Fruit fly (Drosophila melanogaster) whole organism, wandering third instar larva: Measurements from ENCODE around the gene CG32189.
A peak's percentile ranks its signal among the peaks of the same experiment; 100 is the strongest.

ENCODE experiments used
- CG32264 ChIP-seq: fragments of 200-800 bp; sonication (Bioruptor generic); optimal IDR thresholded peaks from 2 replicates; lab custom pipeline; 2016; ENCODE audit warnings: missing biosample characterization, missing genetic modification characterization
- CG9705 ChIP-seq: fragments of 200-800 bp; sonication (Bioruptor generic); optimal IDR thresholded peaks from 2 replicates; lab custom pipeline; 2018; ENCODE audit warnings: missing biosample characterization, mild to moderate bottlenecking, missing genetic modification characterization
- CrebA ChIP-seq: fragments of 200-800 bp; sonication (Bioruptor generic); optimal IDR thresholded peaks from 2 replicates; lab custom pipeline; 2016; ENCODE audit warnings: missing biosample characterization, mild to moderate bottlenecking, missing genetic modification characterization, borderline replicate concordance
- Dfd ChIP-seq: fragments of >200 bp; optimal IDR thresholded peaks from 2 replicates; lab custom pipeline; 2017; ENCODE audit warnings: missing biosample characterization, missing genetic modification characterization
- Dif ChIP-seq: fragments of 200-275, 200-300 bp; sonication (Bioruptor generic); optimal IDR thresholded peaks from 2 replicates; lab custom pipeline; 2018; ENCODE audit warnings: missing biosample characterization, missing genetic modification characterization; ENCODE audit not compliant: partially characterized antibody
- GATAd ChIP-seq: sonication (Bioruptor generic); optimal IDR thresholded peaks from 2 replicates; lab custom pipeline; 2016; ENCODE audit warnings: missing biosample characterization, missing genetic modification characterization
- Hnf4 ChIP-seq: fragments of 200-800 bp; sonication (Bioruptor generic); optimal IDR thresholded peaks from 2 replicates; lab custom pipeline; 2016; ENCODE audit warnings: missing biosample characterization, mild to moderate bottlenecking, missing genetic modification characterization
- Jra ChIP-seq: sonication (Bioruptor generic); optimal IDR thresholded peaks from 2 replicates; lab custom pipeline; 2016; ENCODE audit warnings: missing biosample characterization, missing genetic modification characterization
- Myc ChIP-seq: fragments of >200 bp; optimal IDR thresholded peaks from 2 replicates; lab custom pipeline; 2017
- N ChIP-seq: fragments of >200 bp; optimal IDR thresholded peaks from 2 replicates; lab custom pipeline; 2018; ENCODE audit warnings: missing biosample characterization, missing external identifiers, missing genetic modification characterization
- Rel ChIP-seq, 2 experiments: fragments of 200-800 bp; sonication (Bioruptor generic) in 1 of 2; optimal IDR thresholded peaks; 2 replicates in 1 of 2; 3 replicates in 1 of 2; lab custom pipeline; 2016 to 2019; ENCODE audit warnings: mild to moderate bottlenecking in 2 of 2, missing biosample characterization in 2 of 2, missing genetic modification characterization in 2 of 2, moderate library complexity in 1 of 2
- Sp1 ChIP-seq: fragments of 200-800 bp; sonication (Bioruptor generic); optimal IDR thresholded peaks from 3 replicates; lab custom pipeline; 2019; ENCODE audit warnings: missing biosample characterization, mild to moderate bottlenecking, missing genetic modification characterization, moderate library complexity
- Vsx2 ChIP-seq: fragments of 200-300, 225-300 bp; sonication (Bioruptor generic); optimal IDR thresholded peaks from 2 replicates; lab custom pipeline; 2018; ENCODE audit warnings: missing biosample characterization, missing genetic modification characterization; ENCODE audit not compliant: partially characterized antibody
- br ChIP-seq: fragments of 200-800 bp; sonication (Bioruptor generic); optimal IDR thresholded peaks from 2 replicates; lab custom pipeline; 2016; ENCODE audit warnings: missing biosample characterization, missing genetic modification characterization
- brk ChIP-seq: fragments of 200-800 bp; sonication (Bioruptor generic); optimal IDR thresholded peaks from 2 replicates; lab custom pipeline; 2016; ENCODE audit warnings: missing biosample characterization, mild to moderate bottlenecking, missing genetic modification characterization
- dmrt93B ChIP-seq: fragments of 200-800 bp; sonication (Bioruptor generic); optimal IDR thresholded peaks from 2 replicates; lab custom pipeline; 2018; ENCODE audit warnings: missing biosample characterization, mild to moderate bottlenecking, missing genetic modification characterization
- ey ChIP-seq: fragments of 200-800 bp; sonication (Bioruptor generic); optimal IDR thresholded peaks from 2 replicates; lab custom pipeline; 2016; ENCODE audit warnings: missing biosample characterization, missing genetic modification characterization
- foxo ChIP-seq, 2 experiments: fragments of 200-800 bp; sonication (Bioruptor generic); optimal IDR thresholded peaks; 2 replicates in 1 of 2; 3 replicates in 1 of 2; lab custom pipeline; 2016 to 2017; ENCODE audit warnings: missing biosample characterization in 2 of 2, missing genetic modification characterization in 2 of 2
- fru ChIP-seq: fragments of 200-800 bp; sonication (Bioruptor generic); optimal IDR thresholded peaks from 3 replicates; lab custom pipeline; 2016; ENCODE audit warnings: missing biosample characterization, mild to moderate bottlenecking, missing genetic modification characterization
- h ChIP-seq: fragments of 200-800 bp; sonication (Bioruptor generic); optimal IDR thresholded peaks from 3 replicates; lab custom pipeline; 2016; ENCODE audit warnings: missing biosample characterization, mild to moderate bottlenecking, missing genetic modification characterization
- jim ChIP-seq: fragments of 175-275, 200-325 bp; sonication (Bioruptor generic); optimal IDR thresholded peaks from 2 replicates; lab custom pipeline; 2016; ENCODE audit warnings: missing biosample characterization, mild to moderate bottlenecking, missing genetic modification characterization
- lola ChIP-seq: fragments of >200 bp; optimal IDR thresholded peaks from 2 replicates; lab custom pipeline; 2017; ENCODE audit warnings: missing biosample characterization, missing genetic modification characterization
- pan ChIP-seq: fragments of >200 bp; optimal IDR thresholded peaks from 2 replicates; lab custom pipeline; 2017
- psq ChIP-seq: fragments of 200-800 bp; sonication (Bioruptor generic); optimal IDR thresholded peaks from 3 replicates; lab custom pipeline; 2017; ENCODE audit warnings: missing biosample characterization, mild to moderate bottlenecking, missing genetic modification characterization, moderate library complexity
- rgr ChIP-seq: fragments of 200-800 bp; sonication (Bioruptor generic); optimal IDR thresholded peaks from 3 replicates; lab custom pipeline; 2016; ENCODE audit warnings: missing biosample characterization, mild to moderate bottlenecking, missing genetic modification characterization
- sage ChIP-seq: fragments of 200-800 bp; sonication (Bioruptor generic); optimal IDR thresholded peaks from 2 replicates; lab custom pipeline; 2016; ENCODE audit warnings: missing biosample characterization, mild to moderate bottlenecking, missing genetic modification characterization
- sv ChIP-seq: fragments of 200-800 bp; sonication (Bioruptor generic); optimal IDR thresholded peaks from 3 replicates; lab custom pipeline; 2016; ENCODE audit warnings: missing biosample characterization, missing genetic modification characterization
- tai ChIP-seq: sonication (Bioruptor generic); optimal IDR thresholded peaks from 2 replicates; lab custom pipeline; 2016; ENCODE audit warnings: missing biosample characterization, missing genetic modification characterization
- woc ChIP-seq: sonication (Bioruptor generic); optimal IDR thresholded peaks from 2 replicates; lab custom pipeline; 2016; ENCODE audit warnings: missing biosample characterization, mild to moderate bottlenecking, missing genetic modification characterization

The CG32189 gene

dm6 chr3L:17820093-17820492, 14.9 kb downstream of the CG32189 start, which contains the start of gene Ir75b:
Gene Ir75b (minus strand): TSS chr3L:17820193.
- TF ChIP-seq woc (no peak), N (GFP tag; lab: Kevin White, UChicago) (no peak), sv (GFP tag; lab: Kevin White, UChicago) (no peak), tai (GFP tag; lab: Kevin White, UChicago) (no peak), rgr (GFP tag; lab: Kevin White, UChicago) (no peak), Dfd (GFP tag; lab: Kevin White, UChicago) (no peak), brk (GFP tag; lab: Kevin White, UChicago) (no peak), CrebA (GFP tag; lab: Kevin White, UChicago) (no peak), lola (GFP tag; lab: Kevin White, UChicago) (no peak), jim (GFP tag; lab: Kevin White, UChicago) (no peak), Sp1 (GFP tag; lab: Kevin White, UChicago) (no peak), CG9705 (GFP tag; lab: Kevin White, UChicago) (no peak), Vsx2 (GFP tag; lab: Kevin White, UChicago) (no peak), sage (GFP tag; lab: Kevin White, UChicago) (no peak), Dif (GFP tag; lab: Kevin White, UChicago) (no peak), foxo (GFP tag; optimal IDR thresholded peaks at IDR 0.05; lab: Kevin White, UChicago) (no peak), CG32264 (GFP tag; lab: Kevin White, UChicago) (no peak), ey (no peak)

- no peak for TF ChIP-seq fru
Observed at dm6 chr3L:17817821-17818220, 17.2 kb downstream of the CG32189 start, which contains the start of gene Ir75a. Gene Ir75a (minus strand): TSS chr3L:17817921.

- TF ChIP-seq Vsx2 (GFP tag; lab: Kevin White, UChicago) (peak; percentile 19), CrebA (GFP tag; lab: Kevin White, UChicago) (peak; percentile 86), Rel (GFP tag; optimal IDR thresholded peaks at IDR 0.05; lab: Kevin White, UChicago) (peak; percentile 32), Rel (tag; optimal IDR thresholded peaks at IDR 0.05; lab: Kevin White, UChicago) (no peak), dmrt93B (GFP tag; lab: Kevin White, UChicago) (no peak), pan (no peak)
Observed at dm6 chr3L:17814036-17814435, 20.9 kb downstream of the CG32189 start, which contains the start of gene Cln3. Gene Cln3 (minus strand): TSS chr3L:17814119.

- TF ChIP-seq br, result no peak
- TF ChIP-seq dmrt93B (GFP tag; lab: Kevin White, UChicago), result no peak
- TF ChIP-seq CG9705 (GFP tag; lab: Kevin White, UChicago), result no peak
- no peak for TF ChIP-seq fru
- TF ChIP-seq psq (GFP tag; lab: Kevin White, UChicago), result no peak
- no peak for TF ChIP-seq Hnf4 (GFP tag; lab: Kevin White, UChicago)
- no peak for TF ChIP-seq Dfd (GFP tag; lab: Kevin White, UChicago)
- no peak for TF ChIP-seq Vsx2 (GFP tag; lab: Kevin White, UChicago)
- no peak for TF ChIP-seq brk (GFP tag; lab: Kevin White, UChicago)
- no peak for TF ChIP-seq Dif (GFP tag; lab: Kevin White, UChicago)
Observed at dm6 chr3L:17808597-17809213, 26.3 kb downstream of the CG32189 start, which contains the start of gene CG32191. Gene CG32191 (minus strand): TSS chr3L:17809146.

- TF ChIP-seq brk (GFP tag; lab: Kevin White, UChicago) (no peak), dmrt93B (GFP tag; lab: Kevin White, UChicago) (no peak), Myc (lab: Kevin White, UChicago) (no peak), CG9705 (GFP tag; lab: Kevin White, UChicago) (no peak), GATAd (GFP tag; lab: Kevin White, UChicago) (no peak), Jra (GFP tag; lab: Kevin White, UChicago) (no peak), Sp1 (GFP tag; lab: Kevin White, UChicago) (no peak), N (GFP tag; lab: Kevin White, UChicago) (no peak), Dfd (GFP tag; lab: Kevin White, UChicago) (no peak), tai (GFP tag; lab: Kevin White, UChicago) (no peak), CrebA (GFP tag; lab: Kevin White, UChicago) (no peak), br (no peak), pan (no peak), jim (GFP tag; lab: Kevin White, UChicago) (no peak), CG32264 (GFP tag; lab: Kevin White, UChicago) (no peak), h (GFP tag; lab: Kevin White, UChicago) (no peak)
Observed at dm6 chr3L:17806357-17807025, 28.5 kb downstream of the CG32189 start, which contains the start of gene CG32187. Gene CG32187 (minus strand): TSS chr3L:17806365.
